Fruit fly (Drosophila melanogaster) whole organism, embryonic: Measurements from ENCODE around the gene Nse4.

Experiments used
- Antp ChIP-seq: fragments of 200-800 bp; sonication (Bioruptor generic); optimal IDR thresholded peaks from 3 replicates; lab custom pipeline; 2016; ENCODE audit warnings: missing biosample characterization, missing genetic modification characterization
- Atf6 ChIP-seq: fragments of 200-800 bp; sonication (Bioruptor generic); IDR thresholded peaks from 2 replicates; pipeline ENCODE4 v1.3.6; 2022; ENCODE audit warnings: missing biosample characterization, missing genetic modification characterization
- CG10147 ChIP-seq: fragments of 200-800 bp; sonication (Bioruptor generic); optimal IDR thresholded peaks from 2 replicates; lab custom pipeline; 2019; ENCODE audit warnings: missing biosample characterization, mild to moderate bottlenecking, missing genetic modification characterization, moderate library complexity
- CG10543 ChIP-seq: fragments of 200-800 bp; sonication (Bioruptor generic); optimal IDR thresholded peaks from 3 replicates; lab custom pipeline; 2017; ENCODE audit warnings: missing biosample characterization, mild to moderate bottlenecking, missing genetic modification characterization, moderate library complexity
- CG13624 ChIP-seq: fragments of 200-800 bp; sonication (Bioruptor generic); optimal IDR thresholded peaks from 2 replicates; lab custom pipeline; 2016; ENCODE audit warnings: missing biosample characterization, missing genetic modification characterization
- CG14050 ChIP-seq: fragments of 200-800 bp; sonication (Bioruptor generic); IDR thresholded peaks from 3 replicates; pipeline ENCODE4 v1.3.6; 2022; ENCODE audit warnings: missing biosample characterization, missing genetic modification characterization
- CG15514 ChIP-seq: fragments of 200-800 bp; sonication (Bioruptor generic); optimal IDR thresholded peaks from 3 replicates; lab custom pipeline; 2017; ENCODE audit warnings: missing biosample characterization, missing genetic modification characterization, mild to moderate bottlenecking, moderate library complexity, missing genetic modification reagents
- CG16813 ChIP-seq: fragments of 200-800 bp; sonication (Bioruptor generic); IDR thresholded peaks from 3 replicates; pipeline ENCODE4 v1.3.6; 2022; ENCODE audit warnings: missing biosample characterization, missing genetic modification characterization; ENCODE audit not compliant: partially characterized antibody
- CG16815 ChIP-seq: fragments of 200-800 bp; sonication (Bioruptor generic); optimal IDR thresholded peaks from 3 replicates; lab custom pipeline; 2017; ENCODE audit warnings: missing biosample characterization, mild to moderate bottlenecking, missing genetic modification characterization
- CG17328 ChIP-seq: fragments of 200-800 bp; sonication (Bioruptor generic); IDR thresholded peaks from 2 replicates; pipeline ENCODE4 v1.3.6; 2022; ENCODE audit warnings: missing biosample characterization, missing genetic modification characterization
- CG2202 ChIP-seq: fragments of 200-800 bp; sonication (Bioruptor generic); optimal IDR thresholded peaks from 2 replicates; lab custom pipeline; 2018; ENCODE audit warnings: missing biosample characterization, mild to moderate bottlenecking, missing genetic modification characterization
- CG2712 ChIP-seq: fragments of 200-800 bp; optimal IDR thresholded peaks from 3 replicates; lab custom pipeline; 2019; ENCODE audit warnings: missing biosample characterization, mild to moderate bottlenecking, missing genetic modification characterization, moderate library complexity
- CG4328 ChIP-seq: fragments of 200-800 bp; sonication (Bioruptor generic); optimal IDR thresholded peaks from 3 replicates; lab custom pipeline; 2017; ENCODE audit warnings: missing biosample characterization, missing genetic modification reagents, missing genetic modification characterization
- CG4617 ChIP-seq: fragments of 200-800 bp; sonication (Bioruptor generic); optimal IDR thresholded peaks from 3 replicates; lab custom pipeline; 2016; ENCODE audit warnings: missing biosample characterization, missing genetic modification characterization, borderline replicate concordance
- CG6254 ChIP-seq: fragments of 200-800 bp; sonication (Bioruptor generic); optimal IDR thresholded peaks from 3 replicates; lab custom pipeline; 2017; ENCODE audit warnings: mild to moderate bottlenecking, missing biosample characterization, missing genetic modification reagents, missing genetic modification characterization
- CG6654 ChIP-seq: fragments of 200-800 bp; sonication (Bioruptor generic); optimal IDR thresholded peaks from 2 replicates; lab custom pipeline; 2017; ENCODE audit warnings: missing biosample characterization, mild to moderate bottlenecking, missing genetic modification characterization
- CG6854 ChIP-seq: fragments of 200-800 bp; sonication (Bioruptor generic); optimal IDR thresholded peaks from 3 replicates; lab custom pipeline; 2017; ENCODE audit warnings: missing biosample characterization, mild to moderate bottlenecking, missing genetic modification characterization
- CG7372 ChIP-seq: fragments of 200-800 bp; sonication (Bioruptor generic); IDR thresholded peaks from 2 replicates; pipeline ENCODE4 v1.3.6; 2022; ENCODE audit warnings: missing biosample characterization, missing genetic modification characterization
- CG7839 ChIP-seq: fragments of 200-800 bp; sonication (Bioruptor generic); optimal IDR thresholded peaks from 3 replicates; lab custom pipeline; 2018; ENCODE audit warnings: missing biosample characterization, mild to moderate bottlenecking, missing genetic modification characterization, moderate library complexity
- CG8359 ChIP-seq: fragments of 200-800 bp; sonication (Bioruptor generic); optimal IDR thresholded peaks from 2 replicates; lab custom pipeline; 2017; ENCODE audit warnings: missing biosample characterization, mild to moderate bottlenecking, missing genetic modification characterization, borderline replicate concordance
- CkIIα-i1 ChIP-seq: fragments of 200-800 bp; sonication (Bioruptor generic); IDR thresholded peaks from 2 replicates; pipeline ENCODE4 v1.3.6; 2022; ENCODE audit warnings: missing biosample characterization, missing genetic modification characterization
- Dip3 ChIP-seq: fragments of 200-800 bp; sonication (Bioruptor generic); optimal IDR thresholded peaks from 3 replicates; lab custom pipeline; 2016; ENCODE audit warnings: missing biosample characterization, missing genetic modification characterization
- Dll ChIP-seq: fragments of 200-800 bp; sonication (Bioruptor generic); IDR thresholded peaks from 4 replicates; pipeline ENCODE4 v1.3.6; 2022; ENCODE audit warnings: missing biosample characterization, missing genetic modification characterization; ENCODE audit not compliant: partially characterized antibody
- Fer1 ChIP-seq: fragments of 200-800 bp; sonication (Bioruptor generic); optimal IDR thresholded peaks from 2 replicates; lab custom pipeline; 2017; ENCODE audit warnings: missing biosample characterization, mild to moderate bottlenecking, missing genetic modification characterization
- Gsc ChIP-seq: fragments of 200-800 bp; sonication (Bioruptor generic); IDR thresholded peaks from 2 replicates; pipeline ENCODE4 v1.3.6; 2022; ENCODE audit warnings: missing biosample characterization, missing genetic modification characterization
- Hand ChIP-seq: fragments of 200-800 bp; sonication (Bioruptor generic); optimal IDR thresholded peaks from 2 replicates; lab custom pipeline; 2017; ENCODE audit warnings: mild to moderate bottlenecking, missing biosample characterization, missing genetic modification reagents, missing genetic modification characterization
- HmgZ ChIP-seq: fragments of 200-800 bp; sonication (Bioruptor generic); optimal IDR thresholded peaks from 2 replicates; lab custom pipeline; 2018; ENCODE audit warnings: missing biosample characterization, mild to moderate bottlenecking, missing genetic modification characterization
- Hr39 ChIP-seq: fragments of >200 bp; optimal IDR thresholded peaks from 2 replicates; lab custom pipeline; 2017
- MESR4 ChIP-seq: fragments of 200-800 bp; sonication (Bioruptor generic); optimal IDR thresholded peaks from 2 replicates; lab custom pipeline; 2018; ENCODE audit warnings: missing biosample characterization, mild to moderate bottlenecking, missing genetic modification characterization, moderate library complexity
- Mrtf ChIP-seq: fragments of 200-800 bp; sonication (Bioruptor generic); IDR thresholded peaks from 3 replicates; pipeline ENCODE4 v1.3.6; 2022; ENCODE audit warnings: missing biosample characterization, missing genetic modification characterization
- NFAT ChIP-seq: fragments of 200-800 bp; sonication (Bioruptor generic); IDR thresholded peaks from 2 replicates; pipeline ENCODE4 v1.3.6; 2022; ENCODE audit warnings: missing biosample characterization, missing genetic modification characterization
- Xbp1 ChIP-seq: fragments of 200-800 bp; sonication (Bioruptor generic); optimal IDR thresholded peaks from 3 replicates; lab custom pipeline; 2016; ENCODE audit warnings: missing biosample characterization, mild to moderate bottlenecking, missing genetic modification characterization
- ab ChIP-seq: fragments of 200-800 bp; sonication (Bioruptor generic); optimal IDR thresholded peaks from 2 replicates; lab custom pipeline; 2016; ENCODE audit warnings: missing biosample characterization, missing genetic modification characterization
- amos ChIP-seq: fragments of 200-800 bp; sonication (Bioruptor generic); IDR thresholded peaks from 2 replicates; pipeline ENCODE4 v1.3.6; 2022; ENCODE audit warnings: missing biosample characterization, missing genetic modification characterization; ENCODE audit not compliant: partially characterized antibody
- bbx ChIP-seq: fragments of 200-800 bp; sonication (Bioruptor generic); IDR thresholded peaks from 2 replicates; pipeline ENCODE4 v1.3.6; 2022; ENCODE audit warnings: missing biosample characterization, missing genetic modification characterization; ENCODE audit not compliant: partially characterized antibody
- crc ChIP-seq: fragments of 200-800 bp; sonication (Bioruptor generic); optimal IDR thresholded peaks from 2 replicates; lab custom pipeline; 2016; ENCODE audit warnings: missing biosample characterization, missing genetic modification characterization
- cwo ChIP-seq: fragments of 200-800 bp; sonication (Bioruptor generic); optimal IDR thresholded peaks from 3 replicates; lab custom pipeline; 2017; ENCODE audit warnings: missing biosample characterization, missing genetic modification characterization, mild to moderate bottlenecking, moderate library complexity, missing genetic modification reagents
- dmrt11E ChIP-seq: fragments of 200-800 bp; sonication (Bioruptor generic); optimal IDR thresholded peaks from 3 replicates; lab custom pipeline; 2018; ENCODE audit warnings: missing biosample characterization, mild to moderate bottlenecking, missing genetic modification characterization, moderate library complexity
- fd102C ChIP-seq: fragments of 200-800 bp; sonication (Bioruptor generic); optimal IDR thresholded peaks from 2 replicates; lab custom pipeline; 2018; ENCODE audit warnings: missing biosample characterization, mild to moderate bottlenecking, missing genetic modification characterization, moderate library complexity
- fd64A ChIP-seq: fragments of 200-800 bp; sonication (Bioruptor generic); optimal IDR thresholded peaks from 3 replicates; lab custom pipeline; 2018; ENCODE audit warnings: missing biosample characterization, mild to moderate bottlenecking, missing genetic modification characterization
- gce ChIP-seq: fragments of 200-800 bp; sonication (Bioruptor generic); IDR thresholded peaks from 3 replicates; pipeline ENCODE4 v1.3.6; 2022; ENCODE audit warnings: missing biosample characterization, missing genetic modification characterization
- hth ChIP-seq: fragments of >200 bp; optimal IDR thresholded peaks from 2 replicates; lab custom pipeline; 2017; ENCODE audit warnings: inconsistent platforms
- ind ChIP-seq: fragments of 200-800 bp; sonication (Bioruptor generic); optimal IDR thresholded peaks from 3 replicates; lab custom pipeline; 2016; ENCODE audit warnings: missing biosample characterization, missing genetic modification characterization
- kni ChIP-seq: fragments of 200-800 bp; sonication (Bioruptor generic); optimal IDR thresholded peaks from 3 replicates; lab custom pipeline; 2017; ENCODE audit warnings: mild to moderate bottlenecking, missing biosample characterization, missing genetic modification reagents, missing genetic modification characterization
- lab ChIP-seq: fragments of 200-800 bp; sonication (Bioruptor generic); optimal IDR thresholded peaks from 3 replicates; lab custom pipeline; 2017; ENCODE audit warnings: missing biosample characterization, missing genetic modification characterization, mild to moderate bottlenecking, moderate library complexity, missing genetic modification reagents
- lilli ChIP-seq: fragments of 200-800 bp; sonication (Bioruptor generic); optimal IDR thresholded peaks from 3 replicates; lab custom pipeline; 2016; ENCODE audit warnings: missing biosample characterization, missing genetic modification characterization
- otp ChIP-seq: fragments of 200-800 bp; sonication (Bioruptor generic); IDR thresholded peaks from 3 replicates; pipeline ENCODE4, ENCODE4 v1.3.6; 2022; ENCODE audit warnings: missing biosample characterization, missing genetic modification characterization
- pros ChIP-seq: fragments of 200-800 bp; sonication (Bioruptor generic); optimal IDR thresholded peaks from 3 replicates; lab custom pipeline; 2019; ENCODE audit warnings: missing biosample characterization, mild to moderate bottlenecking, missing genetic modification characterization, moderate library complexity
- shn ChIP-seq: fragments of 200-800 bp; sonication (Bioruptor generic); optimal IDR thresholded peaks from 3 replicates; lab custom pipeline; 2016; ENCODE audit warnings: missing biosample characterization, missing genetic modification characterization
- slbo ChIP-seq: fragments of 200-800 bp; sonication (Bioruptor generic); IDR thresholded peaks from 2 replicates; pipeline ENCODE4 v1.3.6; 2022; ENCODE audit warnings: missing biosample characterization, missing genetic modification characterization
- stc ChIP-seq: fragments of 200-800 bp; sonication (Bioruptor generic); IDR thresholded peaks from 2 replicates; pipeline ENCODE4 v1.3.6; 2022; ENCODE audit warnings: missing biosample characterization, missing genetic modification characterization

The Nse4 gene

DNA sequence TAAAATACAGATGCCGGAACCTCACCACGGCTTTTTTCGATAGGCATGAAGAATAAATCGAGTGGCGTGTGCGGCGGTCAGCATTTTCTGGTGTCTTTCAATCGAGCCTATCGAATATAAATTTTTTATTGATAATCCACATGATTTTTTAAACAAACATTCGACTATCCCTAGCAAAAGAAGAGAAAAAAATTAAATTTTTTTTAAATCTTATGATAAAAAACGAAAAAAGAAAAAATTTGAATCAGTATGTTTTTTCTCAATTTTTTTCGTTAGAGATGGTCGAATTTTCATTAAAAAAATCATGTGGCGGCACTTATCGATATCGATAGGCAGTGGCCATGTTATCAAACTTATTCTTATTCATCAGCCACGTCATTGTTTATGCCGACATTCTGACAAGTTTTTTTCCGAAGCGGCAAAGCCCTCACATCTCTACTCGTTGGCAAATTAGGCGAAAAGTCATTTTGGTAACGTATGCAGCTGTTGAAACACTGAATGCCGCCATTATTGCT is 12.6 kb upstream of the Nse4 start, which contains the start of the genes SmB and KdelR (continued):
- peak; percentile 67; the same call in 1 of the 2 replicates for TF ChIP-seq amos (GFP tag; lab: Robert Waterston, UW)
- TF ChIP-seq CG2712 (tag; lab: Kevin White, UChicago): peak; percentile 61
- no peak for TF ChIP-seq CG7372
- TF ChIP-seq pros (GFP tag; lab: Kevin White, UChicago): no peak
- no peak for TF ChIP-seq Gsc (GFP tag; lab: Robert Waterston, UW)
- no peak for TF ChIP-seq HmgZ (tag; lab: Kevin White, UChicago)
- no peak for TF ChIP-seq CG16815
- TF ChIP-seq Hr39 (lab: Kevin White, UChicago): no peak
- no peak for TF ChIP-seq ab
- TF ChIP-seq CkIIα-i1: no peak
- TF ChIP-seq CG6654: no peak
- no peak for TF ChIP-seq CG4328 (GFP tag; lab: Kevin White, UChicago)
- no peak for TF ChIP-seq ind (GFP tag; lab: Kevin White, UChicago)
- TF ChIP-seq CG10147 (GFP tag; lab: Kevin White, UChicago): no peak
- TF ChIP-seq CG16813 (GFP tag; lab: Robert Waterston, UW): peak; percentile 82
- TF ChIP-seq lilli: peak; percentile 61
- no peak for TF ChIP-seq CG10543 (GFP tag; lab: Kevin White, UChicago)
- TF ChIP-seq Fer1 (GFP tag; lab: Kevin White, UChicago): peak; percentile 33
- TF ChIP-seq MESR4: peak; percentile 92
- no peak for TF ChIP-seq fd64A
- TF ChIP-seq Atf6 (GFP tag; lab: Robert Waterston, UW): no peak
- peak; percentile 26; the same call in 1 of the 2 replicates for TF ChIP-seq slbo
- TF ChIP-seq CG14050 (GFP tag; lab: Robert Waterston, UW): no peak
- no peak for TF ChIP-seq CG8359 (GFP tag; lab: Kevin White, UChicago)
- no peak for TF ChIP-seq lab
- TF ChIP-seq Antp (GFP tag; lab: Kevin White, UChicago): no peak
- no peak for TF ChIP-seq kni (GFP tag; lab: Kevin White, UChicago)
- peak; percentile 18 for TF ChIP-seq CG4617
- no peak for TF ChIP-seq CG17328 (GFP tag; lab: Robert Waterston, UW)
- no peak for TF ChIP-seq stc (GFP tag; lab: Robert Waterston, UW)
- no peak for TF ChIP-seq Dip3
- no peak for TF ChIP-seq hth (lab: Kevin White, UChicago)
- TF ChIP-seq dmrt11E (tag; lab: Kevin White, UChicago): no peak
- peak; percentile 91 for TF ChIP-seq Dll (GFP tag; lab: Robert Waterston, UW)
- peak; percentile 97 for TF ChIP-seq Xbp1 (GFP tag; lab: Kevin White, UChicago)
- no peak for TF ChIP-seq CG6854 (GFP tag; lab: Kevin White, UChicago)
- no peak for TF ChIP-seq fd102C
- TF ChIP-seq CG15514 (GFP tag; lab: Kevin White, UChicago): peak; percentile 66
- TF ChIP-seq CG6254: no peak
- TF ChIP-seq crc: no peak
- TF ChIP-seq bbx: peak; percentile 66
- no peak for TF ChIP-seq shn (GFP tag; lab: Kevin White, UChicago)
- TF ChIP-seq otp (GFP tag; lab: Robert Waterston, UW): no peak
- TF ChIP-seq cwo (GFP tag; lab: Kevin White, UChicago): no peak
- no peak for TF ChIP-seq CG7839 (tag; lab: Kevin White, UChicago)
- TF ChIP-seq gce (GFP tag; lab: Robert Waterston, UW): no peak
- no peak for TF ChIP-seq NFAT
- peak; percentile 33 for TF ChIP-seq CG13624 (GFP tag; lab: Kevin White, UChicago)
- no peak for TF ChIP-seq CG2202 (tag; lab: Kevin White, UChicago)
- no peak for TF ChIP-seq Mrtf (GFP tag; lab: Robert Waterston, UW)
- TF ChIP-seq Hand (GFP tag; lab: Kevin White, UChicago): no peak
